Fruit fly (Drosophila melanogaster) whole organism, embryonic: ENCODE measurements around the gene Rab26.

Experiments used
- Atf6 ChIP-seq: fragments of 200-800 bp; sonication (Bioruptor generic); IDR thresholded peaks from 2 replicates; pipeline ENCODE4 v1.3.6; 2022; ENCODE audit warnings: missing biosample characterization, missing genetic modification characterization
- Awh ChIP-seq: fragments of 200-800 bp; sonication (Bioruptor generic); IDR thresholded peaks from 2 replicates; pipeline ENCODE4, ENCODE4 v1.3.6; 2022; ENCODE audit warnings: missing biosample characterization, missing genetic modification characterization
- Bdp1 ChIP-seq: fragments of 200-800 bp; sonication (Bioruptor generic); optimal IDR thresholded peaks from 3 replicates; lab custom pipeline; 2016; ENCODE audit warnings: missing biosample characterization, missing genetic modification characterization
- C15 ChIP-seq: fragments of 200-800 bp; sonication (Bioruptor generic); IDR thresholded peaks from 3 replicates; pipeline ENCODE4 v1.3.6; 2022; ENCODE audit warnings: missing biosample characterization, missing genetic modification characterization
- CG10147 ChIP-seq: fragments of 200-800 bp; sonication (Bioruptor generic); optimal IDR thresholded peaks from 2 replicates; lab custom pipeline; 2019; ENCODE audit warnings: missing biosample characterization, mild to moderate bottlenecking, missing genetic modification characterization, moderate library complexity
- CG10209 ChIP-seq: fragments of 200-800 bp; sonication (Bioruptor generic); optimal IDR thresholded peaks from 3 replicates; lab custom pipeline; 2017; ENCODE audit warnings: missing biosample characterization, mild to moderate bottlenecking, missing genetic modification characterization, missing genetic modification reagents
- CG11398 ChIP-seq: fragments of 200-800 bp; sonication (Bioruptor generic); optimal IDR thresholded peaks from 2 replicates; lab custom pipeline; 2016; ENCODE audit warnings: missing biosample characterization, missing genetic modification characterization
- CG12155 ChIP-seq: fragments of 200-800 bp; sonication (Bioruptor generic); optimal IDR thresholded peaks from 3 replicates; lab custom pipeline; 2016; ENCODE audit warnings: missing biosample characterization, missing genetic modification characterization
- CG1233 ChIP-seq: fragments of 200-800 bp; sonication (Bioruptor generic); optimal IDR thresholded peaks from 4 replicates; lab custom pipeline; 2018; ENCODE audit warnings: missing biosample characterization, mild to moderate bottlenecking, missing genetic modification characterization
- CG12744 ChIP-seq: fragments of 200-800 bp; sonication (Bioruptor generic); optimal IDR thresholded peaks from 2 replicates; lab custom pipeline; 2016; ENCODE audit warnings: missing biosample characterization, missing genetic modification characterization
- CG13287 ChIP-seq: fragments of 200-800 bp; sonication (Bioruptor generic); IDR thresholded peaks from 2 replicates; pipeline ENCODE4 v1.3.6; 2022; ENCODE audit warnings: missing biosample characterization, missing genetic modification characterization; ENCODE audit not compliant: partially characterized antibody
- CG13894 ChIP-seq: fragments of 200-800 bp; sonication (Bioruptor generic); optimal IDR thresholded peaks from 3 replicates; lab custom pipeline; 2018; ENCODE audit warnings: missing biosample characterization, mild to moderate bottlenecking, missing genetic modification characterization, moderate library complexity
- CG1647 ChIP-seq: fragments of 200-800 bp; sonication (Bioruptor generic); optimal IDR thresholded peaks from 3 replicates; lab custom pipeline; 2016; ENCODE audit warnings: missing biosample characterization, missing genetic modification characterization
- CG17385 ChIP-seq: fragments of 200-800 bp; sonication (Bioruptor generic); optimal IDR thresholded peaks from 3 replicates; lab custom pipeline; 2018; ENCODE audit warnings: missing biosample characterization, mild to moderate bottlenecking, missing genetic modification characterization
- CG1792 ChIP-seq: fragments of 200-800 bp; sonication (Bioruptor generic); optimal IDR thresholded peaks from 2 replicates; lab custom pipeline; 2016; ENCODE audit warnings: missing biosample characterization, missing genetic modification characterization
- CG18764 ChIP-seq: fragments of 200-800 bp; sonication (Bioruptor generic); optimal IDR thresholded peaks from 3 replicates; lab custom pipeline; 2016; ENCODE audit warnings: missing biosample characterization, missing genetic modification characterization
- CG30403 ChIP-seq: fragments of 200-800 bp; sonication (Bioruptor generic); optimal IDR thresholded peaks from 3 replicates; lab custom pipeline; 2016; ENCODE audit warnings: missing biosample characterization, missing genetic modification characterization
- CG33557 ChIP-seq: fragments of 200-800 bp; sonication (Bioruptor generic); optimal IDR thresholded peaks from 2 replicates; lab custom pipeline; 2019; ENCODE audit warnings: missing biosample characterization, mild to moderate bottlenecking, missing genetic modification characterization, moderate library complexity
- CG3838 ChIP-seq: fragments of 200-800 bp; sonication (Bioruptor generic); optimal IDR thresholded peaks from 3 replicates; lab custom pipeline; 2016; ENCODE audit warnings: missing biosample characterization, missing genetic modification characterization
- CG4730 ChIP-seq: fragments of 200-800 bp; sonication (Bioruptor generic); IDR thresholded peaks from 2 replicates; pipeline ENCODE4 v1.3.6; 2022; ENCODE audit warnings: missing biosample characterization, missing genetic modification characterization
- CG9437 ChIP-seq: fragments of 200-800 bp; sonication (Bioruptor generic); optimal IDR thresholded peaks from 2 replicates; lab custom pipeline; 2018; ENCODE audit warnings: missing biosample characterization, mild to moderate bottlenecking, missing genetic modification characterization
- Chrac-16 ChIP-seq: fragments of 200-800 bp; sonication (Bioruptor generic); optimal IDR thresholded peaks from 3 replicates; lab custom pipeline; 2016; ENCODE audit warnings: missing biosample characterization, missing genetic modification characterization
- CrebB ChIP-seq: fragments of 200-800 bp; sonication (Bioruptor generic); optimal IDR thresholded peaks from 3 replicates; lab custom pipeline; 2018; ENCODE audit warnings: missing biosample characterization, mild to moderate bottlenecking, missing genetic modification characterization
- E2f1 ChIP-seq: fragments of 200-800 bp; sonication (Bioruptor generic); IDR thresholded peaks from 2 replicates; pipeline ENCODE4 v1.3.6; 2022; ENCODE audit warnings: missing biosample characterization, missing genetic modification characterization
- Fer3 ChIP-seq: fragments of 200-800 bp; sonication (Bioruptor generic); optimal IDR thresholded peaks from 2 replicates; lab custom pipeline; 2018; ENCODE audit warnings: missing biosample characterization, mild to moderate bottlenecking, missing genetic modification characterization, moderate library complexity
- H15 ChIP-seq: fragments of 200-800 bp; sonication (Bioruptor generic); IDR thresholded peaks from 3 replicates; pipeline ENCODE4 v1.3.6; 2022; ENCODE audit warnings: missing biosample characterization, missing genetic modification characterization
- Hmr ChIP-seq: fragments of 200-800 bp; sonication (Bioruptor generic); optimal IDR thresholded peaks from 3 replicates; lab custom pipeline; 2017; ENCODE audit warnings: mild to moderate bottlenecking, missing biosample characterization, missing genetic modification reagents, missing genetic modification characterization
- Hr78 ChIP-seq, 2 experiments: fragments of 200-800 bp in 1 of 2; fragments of >200 bp in 1 of 2; sonication (Bioruptor generic) in 1 of 2; optimal IDR thresholded peaks; 2 replicates each; lab custom pipeline; 2017 to 2019; ENCODE audit warnings: missing biosample characterization in 2 of 2, missing genetic modification characterization in 2 of 2, mild to moderate bottlenecking in 1 of 2, moderate library complexity in 1 of 2
- NFAT ChIP-seq: fragments of 200-800 bp; sonication (Bioruptor generic); IDR thresholded peaks from 2 replicates; pipeline ENCODE4 v1.3.6; 2022; ENCODE audit warnings: missing biosample characterization, missing genetic modification characterization
- PHDP ChIP-seq: fragments of 200-800 bp; sonication (Bioruptor generic); optimal IDR thresholded peaks from 3 replicates; lab custom pipeline; 2018; ENCODE audit warnings: missing biosample characterization, mild to moderate bottlenecking, missing genetic modification characterization, moderate library complexity
- Ravus ChIP-seq: fragments of 200-800 bp; sonication (Bioruptor generic); IDR thresholded peaks from 2 replicates; pipeline ENCODE4 v1.3.6; 2022; ENCODE audit warnings: missing biosample characterization, missing genetic modification characterization
- Sox100B ChIP-seq: fragments of 200-800 bp; sonication (Bioruptor generic); optimal IDR thresholded peaks from 3 replicates; lab custom pipeline; 2018; ENCODE audit warnings: missing biosample characterization, mild to moderate bottlenecking, missing genetic modification characterization
- Sry-δ ChIP-seq: fragments of 200-800 bp; sonication (Bioruptor generic); optimal IDR thresholded peaks from 2 replicates; lab custom pipeline; 2016; ENCODE audit warnings: missing biosample characterization, missing genetic modification characterization
- Vsx1 ChIP-seq: fragments of 200-800 bp; sonication (Bioruptor generic); optimal IDR thresholded peaks from 2 replicates; lab custom pipeline; 2017; ENCODE audit warnings: missing biosample characterization, mild to moderate bottlenecking, missing genetic modification characterization, missing genetic modification reagents
- cato ChIP-seq: fragments of 200-800 bp; sonication (Bioruptor generic); optimal IDR thresholded peaks from 2 replicates; lab custom pipeline; 2016; ENCODE audit warnings: missing biosample characterization, missing genetic modification characterization, borderline replicate concordance
- crol ChIP-seq: fragments of 200-800 bp; sonication (Bioruptor generic); IDR thresholded peaks from 2 replicates; pipeline ENCODE4 v1.3.6; 2022; ENCODE audit warnings: missing biosample characterization, missing genetic modification characterization
- dm ChIP-seq: fragments of 200-800 bp; sonication (Bioruptor generic); optimal IDR thresholded peaks from 3 replicates; lab custom pipeline; 2016; ENCODE audit warnings: missing biosample characterization, missing genetic modification characterization
- ems ChIP-seq: fragments of 200-800 bp; sonication (Bioruptor generic); optimal IDR thresholded peaks from 3 replicates; lab custom pipeline; 2016; ENCODE audit warnings: missing biosample characterization, missing genetic modification characterization
- fu2 ChIP-seq: fragments of 200-800 bp; sonication (Bioruptor generic); optimal IDR thresholded peaks from 2 replicates; lab custom pipeline; 2016; ENCODE audit warnings: missing biosample characterization, missing genetic modification characterization
- gcm ChIP-seq: fragments of 200-800 bp; sonication (Bioruptor generic); optimal IDR thresholded peaks from 2 replicates; lab custom pipeline; 2019; ENCODE audit warnings: missing biosample characterization, mild to moderate bottlenecking, missing genetic modification characterization, moderate library complexity
- grau ChIP-seq: fragments of 200-800 bp; optimal IDR thresholded peaks from 3 replicates; lab custom pipeline; 2019; ENCODE audit warnings: missing biosample characterization, mild to moderate bottlenecking, missing genetic modification characterization, moderate library complexity
- gro ChIP-seq: fragments of 200-800 bp; sonication (Bioruptor generic); optimal IDR thresholded peaks from 2 replicates; lab custom pipeline; 2016; ENCODE audit warnings: missing biosample characterization, missing genetic modification characterization
- klu ChIP-seq: fragments of 200-800 bp; sonication (Bioruptor generic); IDR thresholded peaks from 2 replicates; pipeline ENCODE4 v1.3.6; 2022; ENCODE audit warnings: missing biosample characterization, missing genetic modification characterization
- phol ChIP-seq: fragments of 200-800 bp; sonication (Bioruptor generic); optimal IDR thresholded peaks from 3 replicates; lab custom pipeline; 2018; ENCODE audit warnings: missing biosample characterization, mild to moderate bottlenecking, missing genetic modification characterization, moderate library complexity
- pita ChIP-seq: fragments of 200-800 bp; sonication (Bioruptor generic); optimal IDR thresholded peaks from 2 replicates; lab custom pipeline; 2017; ENCODE audit warnings: missing biosample characterization, mild to moderate bottlenecking, missing genetic modification characterization
- row ChIP-seq: fragments of 200-800 bp; sonication (Bioruptor generic); IDR thresholded peaks from 3 replicates; pipeline ENCODE4 v1.3.6; 2022; ENCODE audit warnings: missing biosample characterization, missing genetic modification characterization
- run ChIP-seq: fragments of 200-800 bp; sonication (Bioruptor generic); optimal IDR thresholded peaks from 3 replicates; lab custom pipeline; 2018; ENCODE audit warnings: missing biosample characterization, mild to moderate bottlenecking, missing genetic modification characterization
- sens-2 ChIP-seq: fragments of 200-800 bp; sonication (Bioruptor generic); IDR thresholded peaks from 2 replicates; pipeline ENCODE4 v1.3.6; 2022; ENCODE audit warnings: missing biosample characterization, missing genetic modification characterization
- usp ChIP-seq: fragments of >200 bp; optimal IDR thresholded peaks from 2 replicates; lab custom pipeline; 2017; ENCODE audit warnings: missing biosample characterization, missing genetic modification characterization
- wdn ChIP-seq: fragments of 200-800 bp; sonication (Bioruptor generic); IDR thresholded peaks from 2 replicates; pipeline ENCODE4 v1.3.6; 2022; ENCODE audit warnings: missing biosample characterization, missing genetic modification characterization
- zfh2 ChIP-seq: fragments of 200-800 bp; sonication (Bioruptor generic); optimal IDR thresholded peaks from 2 replicates; lab custom pipeline; 2016; ENCODE audit warnings: missing biosample characterization, missing genetic modification characterization

The Rab26 gene

dm6 chr3L:21382158-21382610 lies 63.6 kb downstream of the Rab26 start, which contains the start of gene rgn (continued):
- TF ChIP-seq Hmr (GFP tag; lab: Kevin White, UChicago) = peak; percentile 92
- peak; percentile 10 for TF ChIP-seq dm (GFP tag; lab: Kevin White, UChicago)
- TF ChIP-seq CG12744 (GFP tag; lab: Kevin White, UChicago) = no peak
- TF ChIP-seq gro (GFP tag; lab: Kevin White, UChicago) = peak; percentile 64
- TF ChIP-seq CG4730 = peak; percentile 60; the same call in 1 of the 2 replicates
- peak; percentile 7 for TF ChIP-seq Bdp1 (GFP tag; lab: Kevin White, UChicago)
- TF ChIP-seq klu (GFP tag; lab: Robert Waterston, UW) = peak; percentile 38; the same call in 1 of the 2 replicates
- peak; percentile 75 for TF ChIP-seq CG9437 (GFP tag; lab: Kevin White, UChicago)
- peak; percentile 79 for TF ChIP-seq CG30403 (GFP tag; lab: Kevin White, UChicago)
- TF ChIP-seq Chrac-16 (GFP tag; lab: Kevin White, UChicago) = peak; percentile 64
- TF ChIP-seq CG3838 (GFP tag; lab: Kevin White, UChicago) = peak; percentile 0
- TF ChIP-seq CG1233 (GFP tag; lab: Kevin White, UChicago) = peak; percentile 68
- TF ChIP-seq Fer3 (tag; lab: Kevin White, UChicago) = peak; percentile 74
- no peak for TF ChIP-seq CG11398
- no peak for TF ChIP-seq crol (GFP tag; lab: Robert Waterston, UW)
- TF ChIP-seq grau (tag; lab: Kevin White, UChicago) = peak; percentile 85
- peak; percentile 63 for TF ChIP-seq wdn
- TF ChIP-seq row (GFP tag; lab: Robert Waterston, UW) = peak; percentile 81
- TF ChIP-seq NFAT (GFP tag; lab: Robert Waterston, UW) = peak; percentile 73
- TF ChIP-seq PHDP (tag; lab: Kevin White, UChicago) = peak; percentile 86
- no peak for TF ChIP-seq Hr78 (GFP tag; optimal IDR thresholded peaks at IDR 0.05; lab: Kevin White, UChicago)
- peak; percentile 44 for TF ChIP-seq gcm (GFP tag; lab: Kevin White, UChicago)
- TF ChIP-seq fu2 (GFP tag; lab: Kevin White, UChicago) = peak; percentile 52
- TF ChIP-seq H15 (GFP tag; lab: Robert Waterston, UW) = peak; percentile 56; the same call in 1 of the 3 replicates
- TF ChIP-seq zfh2 = peak; percentile 59
- no peak for TF ChIP-seq usp
- TF ChIP-seq CG12155 (GFP tag; lab: Kevin White, UChicago) = peak; percentile 74
- TF ChIP-seq CG13287 = peak; percentile 65; the same call in 1 of the 2 replicates
- TF ChIP-seq CG13894 (tag; lab: Kevin White, UChicago) = peak; percentile 40
- peak; percentile 18 for TF ChIP-seq CG1792 (GFP tag; lab: Kevin White, UChicago)
- TF ChIP-seq run = peak; percentile 0
- TF ChIP-seq CG18764 = peak; percentile 54
- TF ChIP-seq ems (GFP tag; lab: Kevin White, UChicago) = peak; percentile 53
- no peak for TF ChIP-seq Vsx1 (GFP tag; lab: Kevin White, UChicago)
- TF ChIP-seq Awh = peak; percentile 61
- no peak; the same call in none of the 2 replicates for TF ChIP-seq Ravus (GFP tag; lab: Robert Waterston, UW)
- peak; percentile 79 for TF ChIP-seq CG10147
- TF ChIP-seq C15 (GFP tag; lab: Robert Waterston, UW) = peak; percentile 63; the same call in 2 of the 3 replicates
- peak; percentile 82 for TF ChIP-seq CG10209 (GFP tag; lab: Kevin White, UChicago)
- peak; percentile 73 for TF ChIP-seq Atf6 (GFP tag; lab: Robert Waterston, UW)
- peak; percentile 87 for TF ChIP-seq CG17385
- TF ChIP-seq CrebB (tag; lab: Kevin White, UChicago) = peak; percentile 43
- TF ChIP-seq sens-2 (GFP tag; lab: Robert Waterston, UW) = no peak
- peak; percentile 71 for TF ChIP-seq Sox100B
- TF ChIP-seq phol (tag; lab: Kevin White, UChicago) = peak; percentile 70
- TF ChIP-seq E2f1 (GFP tag; lab: Robert Waterston, UW) = peak; percentile 77
- peak; percentile 9 for TF ChIP-seq Sry-δ (GFP tag; lab: Kevin White, UChicago)
- TF ChIP-seq cato (GFP tag; lab: Kevin White, UChicago) = no peak
- TF ChIP-seq CG33557 (GFP tag; lab: Kevin White, UChicago) = no peak
- TF ChIP-seq CG1647 (GFP tag; lab: Kevin White, UChicago) = no peak
- TF ChIP-seq pita (GFP tag; lab: Kevin White, UChicago) = no peak
